Worm (Caenorhabditis elegans) whole organism, L4 larva: Measurements from ENCODE around the gene scrm-8.
"Not testable (repeated sequence)": the region's sequence is repeated elsewhere in the genome, so short reads cannot be mapped to it uniquely, and the experiment has no call there.

Experiments
- D1046.2 ChIP-seq: fragments of 200-800 bp; sonication (Bioruptor generic); IDR thresholded peaks from 2 replicates; pipeline ENCODE4 v1.3.6; 2022; ENCODE audit warnings: missing genetic modification characterization, missing compliant biosample characterization
- T20F7.1 ChIP-seq: fragments of 200-800 bp; sonication (Bioruptor generic); optimal IDR thresholded peaks from 2 replicates; lab custom pipeline; 2018; ENCODE audit warnings: mild to moderate bottlenecking, missing genetic modification characterization, missing compliant biosample characterization
- Y5F2A.4 ChIP-seq: fragments of 200-800 bp; sonication (Bioruptor generic); optimal IDR thresholded peaks from 2 replicates; lab custom pipeline; 2018; ENCODE audit warnings: mild to moderate bottlenecking, missing genetic modification characterization, missing compliant biosample characterization
- ZK337.2 ChIP-seq: fragments of 200-800 bp; sonication (Bioruptor generic); IDR thresholded peaks from 2 replicates; pipeline ENCODE4 v1.3.6; 2022; ENCODE audit warnings: missing genetic modification reagents, missing genetic modification characterization, missing compliant biosample characterization
- ZK546.5 ChIP-seq, 2 experiments: sonication (generic microtip); optimal IDR thresholded peaks; 2 replicates each; lab custom pipeline; 2017; ENCODE audit warnings: missing biosample characterization in 2 of 2, missing genetic modification characterization in 2 of 2
- aly-2 ChIP-seq: sonication (generic microtip); optimal IDR thresholded peaks from 2 replicates; lab custom pipeline; 2018; ENCODE audit warnings: missing biosample characterization, missing genetic modification characterization
- cey-2 ChIP-seq: sonication (generic microtip); optimal IDR thresholded peaks from 3 replicates; lab custom pipeline; 2017; ENCODE audit warnings: missing genetic modification characterization, mild to moderate bottlenecking, missing compliant biosample characterization, antibody characterized with exemption, borderline replicate concordance; ENCODE audit not compliant: insufficient read depth
- ctbp-1 ChIP-seq: fragments of 200-800 bp; sonication (Bioruptor generic); IDR thresholded peaks from 2 replicates; pipeline ENCODE4 v1.3.6; 2022; ENCODE audit warnings: missing genetic modification reagents, missing genetic modification characterization, missing compliant biosample characterization
- daf-12 ChIP-seq: fragments of 150-350 bp; optimal IDR thresholded peaks from 2 replicates; lab custom pipeline; 2014; ENCODE audit warnings: missing biosample characterization, missing genetic modification reagents, missing genetic modification characterization
- daf-16 ChIP-seq, 3 experiments: sonication (generic microtip); optimal IDR thresholded peaks; 2 replicates each; lab custom pipeline; 2016 to 2017; ENCODE audit warnings: missing genetic modification characterization in 3 of 3, missing genetic modification reagents in 3 of 3, mild to moderate bottlenecking in 2 of 3, missing compliant biosample characterization in 2 of 3, missing biosample characterization in 1 of 3, moderate library complexity in 1 of 3
- daf-19 ChIP-seq: fragments of 200-800 bp; sonication (Bioruptor generic); conservative IDR thresholded peaks from 2 replicates; pipeline ENCODE4 v1.3.6; 2022; ENCODE audit warnings: missing genetic modification characterization, missing compliant biosample characterization
- dmd-6 ChIP-seq: fragments of 200-800 bp; sonication (Bioruptor generic); IDR thresholded peaks from 2 replicates; pipeline ENCODE4 v1.3.6; 2022; ENCODE audit warnings: missing genetic modification reagents, missing genetic modification characterization, missing compliant biosample characterization
- dve-1 ChIP-seq: sonication (generic microtip); optimal IDR thresholded peaks from 2 replicates; lab custom pipeline; 2017; ENCODE audit warnings: antibody characterized with exemption, mild to moderate bottlenecking, missing genetic modification characterization, missing compliant biosample characterization; ENCODE audit not compliant: insufficient read depth
- egl-27 ChIP-seq: sonication (generic microtip); optimal IDR thresholded peaks from 3 replicates; lab custom pipeline; 2017; ENCODE audit warnings: missing biosample characterization, missing genetic modification reagents, missing genetic modification characterization
- egl-43 ChIP-seq: fragments of 200-800 bp; sonication (Bioruptor generic); IDR thresholded peaks from 2 replicates; pipeline ENCODE4 v1.3.6; 2022; ENCODE audit warnings: missing genetic modification reagents, missing genetic modification characterization, missing compliant biosample characterization
- hlh-11 ChIP-seq: fragments of 200-800 bp; sonication (Bioruptor generic); optimal IDR thresholded peaks from 2 replicates; lab custom pipeline; 2018; ENCODE audit warnings: mild to moderate bottlenecking, missing genetic modification characterization, missing compliant biosample characterization
- lin-1 ChIP-seq: fragments of 200-800 bp; sonication (Bioruptor generic); IDR thresholded peaks from 2 replicates; pipeline ENCODE4 v1.3.6; 2022; ENCODE audit warnings: missing genetic modification reagents, missing genetic modification characterization, missing compliant biosample characterization
- lin-13 ChIP-seq: fragments of 150-350 bp; optimal IDR thresholded peaks from 2 replicates; lab custom pipeline; 2014; ENCODE audit warnings: missing biosample characterization, missing genetic modification reagents, missing genetic modification characterization
- lin-29 ChIP-seq: fragments of 200-800 bp; sonication (Bioruptor generic); IDR thresholded peaks from 2 replicates; pipeline ENCODE4 v1.3.6; 2022; ENCODE audit warnings: missing genetic modification reagents, missing genetic modification characterization, missing compliant biosample characterization
- mes-2 ChIP-seq: sonication (generic microtip); optimal IDR thresholded peaks from 2 replicates; lab custom pipeline; 2016; ENCODE audit warnings: missing genotype, mild to moderate bottlenecking, missing genetic modification characterization, missing compliant biosample characterization; ENCODE audit not compliant: poor library complexity, severe bottlenecking
- nhr-10 ChIP-seq: fragments of 150-350 bp; optimal IDR thresholded peaks from 2 replicates; lab custom pipeline; 2014; ENCODE audit warnings: missing biosample characterization, missing genetic modification characterization
- nhr-28 ChIP-seq: fragments of 150-350 bp; optimal IDR thresholded peaks from 2 replicates; lab custom pipeline; 2014; ENCODE audit warnings: missing biosample characterization, missing genetic modification characterization
- nhr-77 ChIP-seq: fragments of 150-350 bp; optimal IDR thresholded peaks from 2 replicates; lab custom pipeline; 2014; ENCODE audit warnings: missing biosample characterization, missing genetic modification characterization
- pha-4 ChIP-seq, 2 experiments: fragments of 150-350 bp in 1 of 2; fragments of 200-800 bp in 1 of 2; sonication (Bioruptor generic) in 1 of 2; IDR thresholded peaks in 1 of 2; optimal IDR thresholded peaks in 1 of 2; 2 replicates each; pipeline versions ENCODE4 v1.3.6 to Lab custom; 2014 to 2022; ENCODE audit warnings: missing genetic modification characterization in 2 of 2, missing genetic modification reagents in 2 of 2, missing biosample characterization in 1 of 2, missing compliant biosample characterization in 1 of 2
- php-3 ChIP-seq: fragments of 200-800 bp; sonication (Bioruptor generic); IDR thresholded peaks from 2 replicates; pipeline ENCODE4 v1.3.6; 2022; ENCODE audit warnings: missing genetic modification reagents, missing genetic modification characterization, missing compliant biosample characterization
- pqm-1 ChIP-seq: sonication (generic microtip); optimal IDR thresholded peaks from 2 replicates; lab custom pipeline; 2017; ENCODE audit warnings: missing biosample characterization, missing genetic modification characterization
- rbr-2 ChIP-seq: sonication (generic microtip); optimal IDR thresholded peaks from 2 replicates; lab custom pipeline; 2016; ENCODE audit warnings: missing genotype, missing genetic modification characterization, missing compliant biosample characterization
- saeg-2 ChIP-seq: fragments of 200-800 bp; sonication (Bioruptor generic); IDR thresholded peaks from 2 replicates; pipeline ENCODE4 v1.3.6; 2022; ENCODE audit warnings: missing genetic modification reagents, missing genetic modification characterization, missing compliant biosample characterization
- snpc-1.2 ChIP-seq: fragments of 200-800 bp; sonication (Bioruptor generic); IDR thresholded peaks from 2 replicates; pipeline ENCODE4 v1.3.6; 2022; ENCODE audit warnings: missing genetic modification reagents, missing genetic modification characterization, missing compliant biosample characterization
- tra-1 ChIP-seq: fragments of 200-800 bp; sonication (Bioruptor generic); IDR thresholded peaks from 2 replicates; pipeline ENCODE4 v1.3.6; 2022; ENCODE audit warnings: missing genetic modification reagents, missing genetic modification characterization, missing compliant biosample characterization
- unc-130 ChIP-seq: sonication (generic microtip); optimal IDR thresholded peaks from 2 replicates; lab custom pipeline; 2016; ENCODE audit warnings: missing genetic modification reagents, missing genetic modification characterization, missing compliant biosample characterization
- unc-39 ChIP-seq: sonication (generic microtip); optimal IDR thresholded peaks from 2 replicates; lab custom pipeline; 2017; ENCODE audit warnings: missing biosample characterization, missing genetic modification characterization
- unc-62 ChIP-seq, 3 experiments: fragments of 150-350 bp in 1 of 3; sonication (generic microtip); optimal IDR thresholded peaks in 2 of 3; peaks in 1 of 3; 1 replicate in 1 of 3; 2 replicates in 2 of 3; lab custom pipeline; 2014 to 2017; ENCODE audit warnings: missing biosample characterization in 3 of 3, missing genetic modification characterization in 3 of 3, missing genetic modification reagents in 3 of 3, missing genotype in 1 of 3
- vab-7 ChIP-seq: fragments of 200-800 bp; sonication (Bioruptor generic); IDR thresholded peaks from 2 replicates; pipeline ENCODE4 v1.3.6; 2022; ENCODE audit warnings: missing genetic modification reagents, missing genetic modification characterization, missing compliant biosample characterization
- zfp-2 ChIP-seq: sonication (generic microtip); optimal IDR thresholded peaks from 2 replicates; lab custom pipeline; 2016; ENCODE audit warnings: mild to moderate bottlenecking, missing genetic modification characterization, missing compliant biosample characterization
- zip-2 ChIP-seq: fragments of 150-350 bp; optimal IDR thresholded peaks from 2 replicates; lab custom pipeline; 2014; ENCODE audit warnings: missing biosample characterization, missing genetic modification characterization

The scrm-8 gene

DNA sequence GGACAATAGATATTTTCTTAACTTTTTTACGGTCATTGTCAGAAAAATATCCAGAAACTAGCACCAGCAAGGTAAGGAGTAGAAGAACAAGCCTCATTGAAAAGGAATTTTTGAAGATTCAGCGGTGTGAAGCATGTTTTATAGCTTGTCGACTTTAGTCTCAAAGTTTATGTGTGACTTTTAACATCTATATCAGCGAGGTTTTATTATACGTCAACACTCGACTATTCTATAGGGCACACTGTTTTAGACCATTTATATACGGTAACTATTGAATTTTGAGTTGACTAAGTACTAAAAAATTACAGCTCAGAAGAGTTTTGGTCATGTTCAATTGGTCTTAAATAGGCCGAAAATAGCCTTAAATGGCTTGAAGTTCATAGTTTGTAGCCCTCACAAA, 23.2 kb upstream of the scrm-8 start, which contains the start of gene F49F1.11:
Gene F49F1.11, minus strand, starts transcription at position 101 of the 400 bp plus-strand sequence.
- TF ChIP-seq vab-7 (no peak), D1046.2 (GFP tag; lab: Robert Waterston, UW) (no peak), lin-29 (GFP tag; lab: Robert Waterston, UW) (no peak), zfp-2 (tag; lab: Kevin White, UChicago) (no peak), mes-2 (tag; lab: Kevin White, UChicago) (no peak), daf-19 (GFP tag; lab: Robert Waterston, UW) (no peak), daf-16 (GFP tag; optimal IDR thresholded peaks at IDR 0.05; lab: Kevin White, UChicago) (no peak), daf-16 (tag; optimal IDR thresholded peaks at IDR 0.05; lab: Kevin White, UChicago) (no peak), egl-27 (tag; lab: Kevin White, UChicago) (no peak), aly-2 (no peak), unc-39 (tag; lab: Kevin White, UChicago) (no peak)

DNA sequence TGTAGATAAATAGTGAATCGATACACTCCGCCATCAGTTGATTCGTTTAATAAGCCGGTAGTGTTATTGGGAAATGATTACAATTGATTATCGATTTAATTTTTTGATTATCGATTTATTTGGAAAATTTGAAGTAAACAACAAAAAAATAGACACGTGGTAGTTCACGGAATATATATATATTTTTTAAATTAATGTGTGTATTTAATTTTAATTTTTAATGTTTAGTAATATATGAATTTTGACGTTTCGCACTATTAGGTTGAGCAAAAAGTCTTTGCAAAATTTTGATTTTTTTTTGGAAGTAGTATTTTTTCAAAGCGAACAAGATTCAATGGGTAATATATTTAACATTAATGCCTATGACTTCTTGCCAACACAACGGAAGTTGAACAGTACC, 21.5 kb upstream of the scrm-8 start, which contains the start of gene F49F1.12:
Gene F49F1.12, minus strand, starts transcription at position 101 of the 400 bp plus-strand sequence.
- not testable (repeated sequence) for TF ChIP-seq zip-2, nhr-28, cey-2

- no peak for TF ChIP-seq egl-43 (GFP tag; lab: Robert Waterston, UW)
- peak in 1 of 2 experiments; percentile 36 for TF ChIP-seq unc-62 (GFP tag; optimal IDR thresholded peaks at IDR 0.05 in 1 of 2; lab: Kevin White, UChicago)
- TF ChIP-seq unc-62 (tag; optimal IDR thresholded peaks at IDR 0.05; lab: Kevin White, UChicago): no peak
These were observed 19.7 kb upstream of the scrm-8 start, which contains the start of gene R07C12.3 for ce11 chrIV:4144784-4145183. TSS of gene R07C12.3 (plus strand) at chrIV:4145084.

- TF ChIP-seq ZK337.2 (GFP tag; lab: Robert Waterston, UW) (no peak), lin-13 (GFP tag; lab: Kevin White, UChicago) (no peak), daf-12 (tag; lab: Kevin White, UChicago) (no peak), rbr-2 (tag; lab: Kevin White, UChicago) (no peak), nhr-28 (peak; percentile 76), snpc-1.2 (GFP tag; lab: Robert Waterston, UW) (no peak), lin-1 (no peak; the same call in 1 of the 2 replicates), tra-1 (GFP tag; lab: Robert Waterston, UW) (no peak), mes-2 (tag; lab: Kevin White, UChicago) (no peak), ctbp-1 (no peak), nhr-77 (peak; percentile 75), ZK546.5 (tag; optimal IDR thresholded peaks at IDR 0.05; lab: Kevin White, UChicago) (no peak), unc-130 (GFP tag; lab: Kevin White, UChicago) (no peak), nhr-10 (tag; lab: Kevin White, UChicago) (no peak), Y5F2A.4 (GFP tag; lab: Kevin White, UChicago) (no peak), dmd-6 (GFP tag; lab: Robert Waterston, UW) (peak; percentile 70), pqm-1 (tag; lab: Kevin White, UChicago) (peak; percentile 93), T20F7.1 (no peak), zip-2 (no peak), php-3 (GFP tag; lab: Robert Waterston, UW) (peak; percentile 62; the same call in 1 of the 2 replicates), hlh-11 (tag; lab: Kevin White, UChicago) (peak; percentile 41), pha-4 (GFP tag; IDR thresholded peaks at IDR 0.05; lab: Robert Waterston, UW) (no peak), pha-4 (tag; optimal IDR thresholded peaks at IDR 0.05; lab: Kevin White, UChicago) (no peak), dve-1 (tag; lab: Kevin White, UChicago) (peak; percentile 40), saeg-2 (GFP tag; lab: Robert Waterston, UW) (no peak)
These were observed 16.6 kb upstream of the scrm-8 start for ce11 chrIV:4147891-4148290.
